Worm (Caenorhabditis elegans): ENCODE measurements around the gene clec-163.
A peak's percentile ranks its signal among the peaks of the same experiment; 100 is the strongest.

clec-163 gene

DNA sequence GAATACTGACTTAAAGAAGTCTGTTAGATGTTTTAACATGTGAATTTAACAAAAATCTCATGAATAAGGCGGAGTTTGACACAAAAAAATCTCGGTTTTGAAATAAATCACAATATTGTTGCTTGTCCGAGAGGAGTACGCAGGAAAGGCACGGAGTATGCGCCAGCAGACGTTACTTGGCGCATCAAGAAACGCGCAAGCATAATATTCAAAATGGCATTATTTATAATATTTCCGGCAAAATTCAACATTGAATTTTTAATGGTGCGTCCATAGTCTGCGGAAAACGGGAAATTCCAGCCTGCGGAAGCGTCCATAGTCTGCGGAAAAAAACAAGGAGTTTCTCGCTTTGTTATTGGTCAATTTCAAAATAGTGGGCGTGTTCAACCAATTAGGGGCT is 50.7 kb downstream of the clec-163 start, which contains the start of gene pde-12 (continued):
- TF ChIP-seq tra-1 (GFP tag; IDR thresholded peaks at IDR 0.05): no peak; the same call in 1 of the 2 replicates
- 0 out of 2 replicates have a peak, but pooled peaks have one; percentile 45 for TF ChIP-seq zfp-3 (GFP tag; conservative IDR thresholded peaks at IDR 0.05)
- no peak for TF ChIP-seq php-3 (GFP tag; IDR thresholded peaks at IDR 0.05)
- TF ChIP-seq mxl-3 (GFP tag; optimal IDR thresholded peaks at IDR 0.05): no peak
- peak; percentile 89 for TF ChIP-seq lin-38 (GFP tag; IDR thresholded peaks at IDR 0.05)
- TF ChIP-seq nhr-48 (tag; optimal IDR thresholded peaks at IDR 0.05): peak; percentile 43
- TF ChIP-seq ceh-62 (tag; optimal IDR thresholded peaks at IDR 0.05): no peak
- no peak for TF ChIP-seq lir-3 (tag; optimal IDR thresholded peaks at IDR 0.05)
- 0 out of 2 replicates have a peak, but pooled peaks have one; percentile 34 for TF ChIP-seq lin-29 (GFP tag; IDR thresholded peaks at IDR 0.05)
- TF ChIP-seq hlh-30 (tag; optimal IDR thresholded peaks at IDR 0.05; ENCODE audit: insufficient read depth): peak; percentile 61
- TF ChIP-seq ztf-7 (tag; optimal IDR thresholded peaks at IDR 0.05): peak; percentile 71
- no peak for TF ChIP-seq ZK337.2 (GFP tag; IDR thresholded peaks at IDR 0.05)
- peak; percentile 4 for TF ChIP-seq zfp-2 (tag; optimal IDR thresholded peaks at IDR 0.05)
- no peak for TF ChIP-seq fos-1 (tag; optimal IDR thresholded peaks at IDR 0.05)
- peak; percentile 33 for TF ChIP-seq lin-13 (GFP tag; optimal IDR thresholded peaks at IDR 0.05)
- no peak for TF ChIP-seq egl-27 (tag; optimal IDR thresholded peaks at IDR 0.05)
- TF ChIP-seq dmd-9 (GFP tag; IDR thresholded peaks at IDR 0.05): 0 out of 2 replicates have a peak, but pooled peaks have one; percentile 52
- no peak for TF ChIP-seq nhr-111 (GFP tag; optimal IDR thresholded peaks at IDR 0.05)
- TF ChIP-seq jun-1 (tag; optimal IDR thresholded peaks at IDR 0.05): no peak
- TF ChIP-seq hlh-11 (tag; optimal IDR thresholded peaks at IDR 0.05): no peak
- no peak for TF ChIP-seq nhr-76 (tag; optimal IDR thresholded peaks at IDR 0.05)
- TF ChIP-seq unc-62 (GFP tag; optimal IDR thresholded peaks at IDR 0.05 in 1 of 2): peak in 1 of 2 experiments; percentile 81
- TF ChIP-seq unc-62 (tag; optimal IDR thresholded peaks at IDR 0.05): no peak
- TF ChIP-seq mdt-29 (GFP tag; IDR thresholded peaks at IDR 0.05): peak; percentile 50; the same call in 1 of the 2 replicates
- no peak for TF ChIP-seq nhr-237 (tag; optimal IDR thresholded peaks at IDR 0.05)
- 0 out of 2 replicates have a peak, but pooled peaks have one; percentile 54 for TF ChIP-seq saeg-2 (GFP tag; IDR thresholded peaks at IDR 0.05)
- TF ChIP-seq F49E8.2 (tag; optimal IDR thresholded peaks at IDR 0.05; ENCODE audit: borderline replicate concordance): peak; percentile 54
- no peak for TF ChIP-seq egl-43 (GFP tag; IDR thresholded peaks at IDR 0.05)
- TF ChIP-seq F10B5.3 (tag; optimal IDR thresholded peaks at IDR 0.05): peak; percentile 62
- no peak for TF ChIP-seq daf-19 (GFP tag; conservative IDR thresholded peaks at IDR 0.05)
- no peak for TF ChIP-seq nhr-41 (GFP tag; IDR thresholded peaks at IDR 0.05)
- no peak for TF ChIP-seq ZK546.5 (tag; optimal IDR thresholded peaks at IDR 0.05)
- TF ChIP-seq aly-2 (tag; optimal IDR thresholded peaks at IDR 0.05): no peak
- no peak for TF ChIP-seq D1046.2 (GFP tag; IDR thresholded peaks at IDR 0.05)
- TF ChIP-seq gei-8 (GFP tag; optimal IDR thresholded peaks at IDR 0.05): no peak
- TF ChIP-seq nhr-11 (tag; optimal IDR thresholded peaks at IDR 0.05): peak; percentile 63
- TF ChIP-seq lin-39 (tag; optimal IDR thresholded peaks at IDR 0.05): no peak
- peak; percentile 52; the same call in 1 of the 2 replicates for TF ChIP-seq madf-9 (GFP tag; conservative IDR thresholded peaks at IDR 0.05)
- no peak for TF ChIP-seq snpc-4 (tag; optimal IDR thresholded peaks at IDR 0.05)
- TF ChIP-seq mes-2 (tag; optimal IDR thresholded peaks at IDR 0.05; ENCODE audit: poor library complexity, severe bottlenecking): peak; percentile 96
- TF ChIP-seq ceh-44 (GFP tag; IDR thresholded peaks at IDR 0.05): no peak
- TF ChIP-seq dmd-8 (GFP tag; IDR thresholded peaks at IDR 0.05): no peak
- TF ChIP-seq dmd-6 (GFP tag; IDR thresholded peaks at IDR 0.05): no peak
- TF ChIP-seq cey-2 (tag; optimal IDR thresholded peaks at IDR 0.05; ENCODE audit: borderline replicate concordance, insufficient read depth): no peak
- peak in 1 of 2 experiments; percentile 33 for TF ChIP-seq daf-16 (GFP tag; optimal IDR thresholded peaks at IDR 0.05)
- peak; percentile 39 for TF ChIP-seq daf-16 (tag; optimal IDR thresholded peaks at IDR 0.05)
- TF ChIP-seq ceh-32 (tag; optimal IDR thresholded peaks at IDR 0.05; ENCODE audit: poor library complexity): peak; percentile 9
- no peak for TF ChIP-seq F44E2.7 (GFP tag; IDR thresholded peaks at IDR 0.05)
- TF ChIP-seq set-16 (GFP tag; IDR thresholded peaks at IDR 0.05): no peak
- TF ChIP-seq daf-12 (tag; optimal IDR thresholded peaks at IDR 0.05): no peak
- TF ChIP-seq rbr-2 (tag; optimal IDR thresholded peaks at IDR 0.05): peak; percentile 79
